Fruit fly (Drosophila melanogaster) whole organism: ENCODE measurements around the gene CG6749.
A peak's percentile ranks its signal among the peaks of the same experiment; 100 is the strongest.

ENCODE experiments used
- CG8478 ChIP-seq: fragments of >200 bp; optimal IDR thresholded peaks from 2 replicates; lab custom pipeline; 2018; ENCODE audit warnings: inconsistent platforms
- Dll ChIP-seq: fragments of >200 bp; optimal IDR thresholded peaks from 2 replicates; lab custom pipeline; 2017
- pan ChIP-seq: fragments of >200 bp; optimal IDR thresholded peaks from 2 replicates; lab custom pipeline; 2017
- psq ChIP-seq: fragments of >200 bp; optimal IDR thresholded peaks from 2 replicates; lab custom pipeline; 2017
- usp ChIP-seq: fragments of >200 bp; optimal IDR thresholded peaks from 2 replicates; lab custom pipeline; 2017; ENCODE audit warnings: missing biosample characterization, missing genetic modification characterization, mixed read lengths

- TF ChIP-seq pan (lab: Kevin White, UChicago) (no peak), CG8478 (lab: Kevin White, UChicago) (no peak), Dll (peak; percentile 60), psq (no peak), usp (no peak)
Measured at dm6 chr3L:9694169-9694866, 39.3 kb downstream of the CG6749 start.
